Fruit fly (Drosophila melanogaster): ENCODE results near the gene Cp7Fc.

The Cp7Fc gene

dm6 chrX:8464378-8465036 lies 12.4 kb upstream of the Cp7Fc start, which contains the start of gene Sptr (continued):
- TF ChIP-seq jing (GFP tag; optimal IDR thresholded peaks at IDR 0.05) (peak; percentile 66), CG4854 (GFP tag; optimal IDR thresholded peaks at IDR 0.05) (peak; percentile 72), CG17568 (GFP tag; optimal IDR thresholded peaks at IDR 0.05) (peak; percentile 83), slbo (GFP tag; IDR thresholded peaks at IDR 0.05) (peak; percentile 94), Dfd (GFP tag; optimal IDR thresholded peaks at IDR 0.05) (no peak), gcm2 (GFP tag; optimal IDR thresholded peaks at IDR 0.05) (no peak), CG30403 (GFP tag; optimal IDR thresholded peaks at IDR 0.05) (peak; percentile 90), nerfin-1 (tag; optimal IDR thresholded peaks at IDR 0.05) (peak; percentile 67), CG42726 (GFP tag; IDR thresholded peaks at IDR 0.05; ENCODE audit: partially characterized antibody) (no peak), ind (GFP tag; optimal IDR thresholded peaks at IDR 0.05) (peak; percentile 86), HLHmδ (GFP tag; optimal IDR thresholded peaks at IDR 0.05) (no peak), sr (GFP tag; IDR thresholded peaks at IDR 0.05) (peak; percentile 44; the same call in 1 of the 3 replicates), disco-r (GFP tag; optimal IDR thresholded peaks at IDR 0.05) (peak; percentile 36), CG11695 (GFP tag; IDR thresholded peaks at IDR 0.05) (peak; percentile 93), Drgx (GFP tag; IDR thresholded peaks at IDR 0.05) (peak; percentile 95), aop (GFP tag; IDR thresholded peaks at IDR 0.05) (peak; percentile 56; the same call in 1 of the 2 replicates), CG3281 (GFP tag; optimal IDR thresholded peaks at IDR 0.05) (peak; percentile 94), slou (GFP tag; optimal IDR thresholded peaks at IDR 0.05) (peak; percentile 68), CG6854 (GFP tag; optimal IDR thresholded peaks at IDR 0.05) (peak; percentile 88), HmgD (GFP tag; optimal IDR thresholded peaks at IDR 0.05) (no peak), CG10209 (GFP tag; optimal IDR thresholded peaks at IDR 0.05) (peak; percentile 87), CHES-1-like (GFP tag; optimal IDR thresholded peaks at IDR 0.05) (peak; percentile 63), CG1647 (GFP tag; optimal IDR thresholded peaks at IDR 0.05) (peak; percentile 63), CG1529 (GFP tag; optimal IDR thresholded peaks at IDR 0.05) (peak; percentile 57), E2f1 (GFP tag; IDR thresholded peaks at IDR 0.05) (peak; percentile 87), CG14860 (GFP tag; IDR thresholded peaks at IDR 0.05; ENCODE audit: partially characterized antibody) (no peak), lilli (GFP tag; optimal IDR thresholded peaks at IDR 0.05) (peak; percentile 92), CG6689 (GFP tag; IDR thresholded peaks at IDR 0.05) (peak; percentile 89), grn (GFP tag; optimal IDR thresholded peaks at IDR 0.05) (peak; percentile 36), fd3F (GFP tag; optimal IDR thresholded peaks at IDR 0.05) (peak; percentile 86), dmrt11E (tag; optimal IDR thresholded peaks at IDR 0.05) (no peak), Atf6 (GFP tag; IDR thresholded peaks at IDR 0.05) (peak; percentile 95), slp2 (GFP tag; optimal IDR thresholded peaks at IDR 0.05) (peak; percentile 38), CG8924 (tag; optimal IDR thresholded peaks at IDR 0.05) (peak; percentile 90), CG16863 (GFP tag; optimal IDR thresholded peaks at IDR 0.05) (peak; percentile 57), tll (GFP tag; optimal IDR thresholded peaks at IDR 0.05) (no peak), tna (GFP tag; IDR thresholded peaks at IDR 0.05; ENCODE audit: partially characterized antibody) (no peak), Scr (GFP tag; IDR thresholded peaks at IDR 0.05; ENCODE audit: partially characterized antibody) (no peak), HHEX (GFP tag; optimal IDR thresholded peaks at IDR 0.05) (peak; percentile 90), Hr39 (optimal IDR thresholded peaks at IDR 0.05) (no peak), CG34376 (GFP tag; optimal IDR thresholded peaks at IDR 0.05) (peak; percentile 93), Fer2 (tag; optimal IDR thresholded peaks at IDR 0.05) (peak; percentile 80), Sry-δ (GFP tag; optimal IDR thresholded peaks at IDR 0.05) (peak; percentile 26), chif (GFP tag; optimal IDR thresholded peaks at IDR 0.05) (peak; percentile 57 to 58), CG5245 (GFP tag; optimal IDR thresholded peaks at IDR 0.05) (peak; percentile 62), Six4 (GFP tag; optimal IDR thresholded peaks at IDR 0.05) (peak; percentile 63), CG1792 (GFP tag; optimal IDR thresholded peaks at IDR 0.05) (peak; percentile 58), tup (GFP tag; optimal IDR thresholded peaks at IDR 0.05) (peak; percentile 35), Usf (GFP tag; optimal IDR thresholded peaks at IDR 0.05) (peak; percentile 69), sd (tag; optimal IDR thresholded peaks at IDR 0.05) (peak; percentile 65)
